Worm (Caenorhabditis elegans) whole organism, mixed stage, embryonic: ENCODE data around the gene T01B6.1.

ENCODE experiments used
- M03D4.4 ChIP-seq: sonication (generic microtip); optimal IDR thresholded peaks from 2 replicates; lab custom pipeline; 2017; ENCODE audit warnings: mild to moderate bottlenecking, missing genetic modification characterization, missing compliant biosample characterization
- bed-3 ChIP-seq: fragments of 200-800 bp; sonication (Bioruptor generic); optimal IDR thresholded peaks from 3 replicates; lab custom pipeline; 2018; ENCODE audit warnings: mild to moderate bottlenecking, missing genetic modification characterization, moderate library complexity, missing compliant biosample characterization
- blmp-1 ChIP-seq: fragments of 150-350 bp; optimal IDR thresholded peaks from 2 replicates; lab custom pipeline; 2014; ENCODE audit warnings: missing biosample characterization, missing genetic modification characterization
- ceh-39 ChIP-seq: fragments of 150-350 bp; optimal IDR thresholded peaks from 2 replicates; lab custom pipeline; 2014; ENCODE audit warnings: missing biosample characterization, missing genetic modification characterization
- ceh-43 ChIP-seq: fragments of 200-800 bp; sonication (Bioruptor generic); optimal IDR thresholded peaks from 2 replicates; lab custom pipeline; 2018; ENCODE audit warnings: mild to moderate bottlenecking, missing genetic modification characterization, moderate library complexity, missing compliant biosample characterization
- ceh-83 ChIP-seq: fragments of 200-800 bp; sonication (Bioruptor generic); optimal IDR thresholded peaks from 2 replicates; lab custom pipeline; 2018; ENCODE audit warnings: mild to moderate bottlenecking, missing genetic modification characterization, missing compliant biosample characterization
- ces-1 ChIP-seq: fragments of 150-350 bp; optimal IDR thresholded peaks from 2 replicates; lab custom pipeline; 2014; ENCODE audit warnings: missing biosample characterization, missing genetic modification reagents, missing genetic modification characterization
- cnd-1 ChIP-seq: fragments of 200-800 bp; sonication (Bioruptor generic); optimal IDR thresholded peaks from 2 replicates; lab custom pipeline; 2018; ENCODE audit warnings: mild to moderate bottlenecking, missing genetic modification characterization, missing compliant biosample characterization
- elt-1 ChIP-seq: sonication (generic microtip); optimal IDR thresholded peaks from 2 replicates; lab custom pipeline; 2017; ENCODE audit warnings: missing genetic modification characterization, mild to moderate bottlenecking, missing compliant biosample characterization, antibody characterized with exemption, moderate library complexity, borderline replicate concordance; ENCODE audit not compliant: insufficient read depth
- elt-3 ChIP-seq: fragments of 150-350 bp; optimal IDR thresholded peaks from 2 replicates; lab custom pipeline; 2014; ENCODE audit warnings: missing biosample characterization, missing genetic modification characterization
- flh-1 ChIP-seq: fragments of 200-800 bp; sonication (Bioruptor generic); optimal IDR thresholded peaks from 2 replicates; lab custom pipeline; 2018; ENCODE audit warnings: mild to moderate bottlenecking, missing genetic modification characterization, moderate library complexity, missing compliant biosample characterization
- ham-2 ChIP-seq: fragments of 200-800 bp; sonication (Bioruptor generic); optimal IDR thresholded peaks from 2 replicates; lab custom pipeline; 2018; ENCODE audit warnings: mild to moderate bottlenecking, missing genetic modification characterization, missing compliant biosample characterization
- hlh-1 ChIP-seq: fragments of 150-350 bp; optimal IDR thresholded peaks from 2 replicates; lab custom pipeline; 2014; ENCODE audit warnings: missing biosample characterization, missing genetic modification reagents, missing genetic modification characterization
- lin-13 ChIP-seq: fragments of 150-350 bp; optimal IDR thresholded peaks from 2 replicates; lab custom pipeline; 2014; ENCODE audit warnings: missing biosample characterization, missing genetic modification characterization
- lin-32 ChIP-seq: fragments of 200-800 bp; sonication (Bioruptor generic); optimal IDR thresholded peaks from 2 replicates; lab custom pipeline; 2018; ENCODE audit warnings: mild to moderate bottlenecking, missing genetic modification characterization, missing compliant biosample characterization
- lsy-2 ChIP-seq: fragments of 150-350 bp; optimal IDR thresholded peaks from 2 replicates; lab custom pipeline; 2014; ENCODE audit warnings: missing biosample characterization, missing genetic modification characterization
- mab-5 ChIP-seq: fragments of 150-350 bp; optimal IDR thresholded peaks from 2 replicates; lab custom pipeline; 2014; ENCODE audit warnings: missing biosample characterization, missing genetic modification characterization
- mls-2 ChIP-seq: sonication (generic microtip); optimal IDR thresholded peaks from 2 replicates; lab custom pipeline; 2016; ENCODE audit warnings: mild to moderate bottlenecking, missing genetic modification characterization, moderate library complexity, missing compliant biosample characterization
- nhr-12 ChIP-seq: fragments of 150-350 bp; optimal IDR thresholded peaks from 2 replicates; lab custom pipeline; 2014; ENCODE audit warnings: missing biosample characterization, missing genetic modification characterization
- nhr-2 ChIP-seq: fragments of 150-350 bp; optimal IDR thresholded peaks from 2 replicates; lab custom pipeline; 2014; ENCODE audit warnings: missing biosample characterization, missing genetic modification characterization
- nhr-237 ChIP-seq: fragments of 150-350 bp; optimal IDR thresholded peaks from 2 replicates; lab custom pipeline; 2014; ENCODE audit warnings: missing biosample characterization, missing genetic modification characterization
- nhr-28 ChIP-seq: fragments of 150-350 bp; optimal IDR thresholded peaks from 2 replicates; lab custom pipeline; 2014; ENCODE audit warnings: missing biosample characterization, missing genetic modification characterization
- nhr-76 ChIP-seq: sonication (generic microtip); optimal IDR thresholded peaks from 2 replicates; lab custom pipeline; 2017; ENCODE audit warnings: missing biosample characterization, missing genetic modification characterization
- pha-4 ChIP-seq: fragments of 150-350 bp; optimal IDR thresholded peaks from 2 replicates; lab custom pipeline; 2018; ENCODE audit warnings: missing biosample characterization, missing genetic modification reagents, missing genetic modification characterization
- sptf-1 ChIP-seq: sonication (generic microtip); optimal IDR thresholded peaks from 2 replicates; lab custom pipeline; 2017; ENCODE audit warnings: mild to moderate bottlenecking, missing genetic modification characterization, moderate library complexity, missing compliant biosample characterization
- tbx-8 ChIP-seq: fragments of 200-800 bp; sonication (Bioruptor generic); optimal IDR thresholded peaks from 2 replicates; lab custom pipeline; 2018; ENCODE audit warnings: mild to moderate bottlenecking, missing genetic modification characterization, moderate library complexity, missing compliant biosample characterization
- unc-120 ChIP-seq: sonication (generic microtip); optimal IDR thresholded peaks from 2 replicates; lab custom pipeline; 2017; ENCODE audit warnings: missing genetic modification characterization, missing compliant biosample characterization; ENCODE audit not compliant: poor library complexity, severe bottlenecking
- unc-62 ChIP-seq: fragments of 150-350 bp; optimal IDR thresholded peaks from 2 replicates; lab custom pipeline; 2014; ENCODE audit warnings: missing biosample characterization, missing genetic modification reagents, missing genetic modification characterization
- zip-8 ChIP-seq: fragments of 150-350 bp; optimal IDR thresholded peaks from 2 replicates; lab custom pipeline; 2014; ENCODE audit warnings: missing biosample characterization, missing genetic modification characterization

Gene T01B6.1

DNA sequence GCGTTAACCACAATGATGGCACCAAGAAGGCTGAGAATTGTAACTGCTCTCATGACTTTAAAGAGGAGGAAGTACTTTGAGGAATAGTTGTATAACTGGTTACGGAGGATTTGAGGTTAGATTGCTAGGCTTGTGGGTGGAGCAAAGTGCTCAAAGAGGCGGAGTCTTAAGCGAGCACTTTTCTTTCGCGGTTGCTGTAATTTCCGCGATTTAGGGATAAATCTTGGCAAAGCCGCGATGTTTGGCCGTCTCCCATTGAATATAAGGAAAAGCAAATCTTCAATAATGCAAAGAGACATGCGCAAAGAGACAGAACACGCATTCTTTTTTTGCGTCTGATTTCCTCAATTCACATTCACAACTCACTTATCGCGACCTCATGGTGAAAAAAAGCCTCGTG lies 2.7 kb downstream of the T01B6.1 start, which contains the start of gene nlp-45:
nlp-45 (minus strand) TSS at position 101 of the 400 bp plus-strand sequence.
- TF ChIP-seq mab-5 (tag; lab: Kevin White, UChicago) (no peak), tbx-8 (GFP tag; lab: Kevin White, UChicago) (no peak), ceh-83 (GFP tag; lab: Kevin White, UChicago) (no peak), sptf-1 (tag; lab: Kevin White, UChicago) (no peak), nhr-2 (tag; lab: Kevin White, UChicago) (no peak), lsy-2 (tag; lab: Kevin White, UChicago) (no peak), ceh-39 (tag; lab: Kevin White, UChicago) (no peak), hlh-1 (tag; lab: Kevin White, UChicago) (no peak), unc-62 (no peak), pha-4 (tag; lab: Kevin White, UChicago) (no peak), zip-8 (no peak), nhr-12 (tag; lab: Kevin White, UChicago) (no peak), ces-1 (no peak), unc-120 (tag; lab: Kevin White, UChicago) (no peak), nhr-28 (tag; lab: Kevin White, UChicago) (no peak)

- no peak for TF ChIP-seq flh-1 (GFP tag; lab: Kevin White, UChicago)
- no peak for TF ChIP-seq ceh-83 (GFP tag; lab: Kevin White, UChicago)
- no peak for TF ChIP-seq lin-13 (tag; lab: Kevin White, UChicago)
- TF ChIP-seq elt-3: no peak
- no peak for TF ChIP-seq lin-32 (GFP tag; lab: Kevin White, UChicago)
- TF ChIP-seq nhr-76 (tag; lab: Kevin White, UChicago): no peak
- no peak for TF ChIP-seq ham-2 (GFP tag; lab: Kevin White, UChicago)
- TF ChIP-seq elt-1 (tag; lab: Kevin White, UChicago): no peak
- TF ChIP-seq zip-8: no peak
- no peak for TF ChIP-seq nhr-2 (tag; lab: Kevin White, UChicago)
- TF ChIP-seq unc-120 (tag; lab: Kevin White, UChicago): no peak
- no peak for TF ChIP-seq hlh-1 (tag; lab: Kevin White, UChicago)
- no peak for TF ChIP-seq mls-2 (tag; lab: Kevin White, UChicago)
- TF ChIP-seq, all 35 proteins: peak for 0
Measured at ce11 chrX:2341989-2342388, 6.5 kb downstream of the T01B6.1 start, which contains the start of gene nlp-22. Gene nlp-22 (minus strand): TSS chrX:2342089.

DNA sequence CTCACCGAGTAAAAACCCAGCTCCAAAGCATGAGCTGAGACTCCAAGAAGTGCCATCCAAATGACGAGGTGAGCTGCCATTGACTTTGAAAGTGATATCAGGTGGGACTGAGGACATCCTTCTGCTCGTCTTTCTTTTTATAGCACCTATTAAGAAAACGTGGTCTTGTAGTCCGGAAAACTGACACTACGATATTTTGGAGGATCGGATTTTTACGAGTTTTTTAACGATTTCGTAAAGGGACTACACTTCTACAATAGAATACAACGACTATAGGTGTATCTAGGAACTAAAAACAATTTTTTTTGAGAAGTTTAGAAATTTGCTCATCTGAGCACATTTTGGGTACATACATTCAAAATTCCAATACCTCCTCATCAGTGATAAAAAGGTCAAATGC lies 7.4 kb downstream of the T01B6.1 start, which contains the start of gene nlp-23:
nlp-23 (minus strand) TSS at position 101 of the 400 bp plus-strand sequence.
- TF ChIP-seq cnd-1: no peak
- no peak for TF ChIP-seq nhr-2 (tag; lab: Kevin White, UChicago)
- TF ChIP-seq hlh-1 (tag; lab: Kevin White, UChicago): no peak
- TF ChIP-seq elt-1 (tag; lab: Kevin White, UChicago): no peak
- TF ChIP-seq ces-1: no peak
- no peak for TF ChIP-seq unc-120 (tag; lab: Kevin White, UChicago)
- no peak for TF ChIP-seq ceh-43 (GFP tag; lab: Kevin White, UChicago)
- TF ChIP-seq flh-1 (GFP tag; lab: Kevin White, UChicago): no peak
- no peak for TF ChIP-seq M03D4.4 (tag; lab: Kevin White, UChicago)
- TF ChIP-seq ham-2 (GFP tag; lab: Kevin White, UChicago): no peak
- no peak for TF ChIP-seq mab-5 (tag; lab: Kevin White, UChicago)
- TF ChIP-seq bed-3 (GFP tag; lab: Kevin White, UChicago): no peak
- TF ChIP-seq elt-3: no peak
- TF ChIP-seq blmp-1 (tag; lab: Kevin White, UChicago): no peak
- TF ChIP-seq lin-13 (tag; lab: Kevin White, UChicago): no peak
- no peak for TF ChIP-seq nhr-12 (tag; lab: Kevin White, UChicago)
- no peak for TF ChIP-seq tbx-8 (GFP tag; lab: Kevin White, UChicago)
- TF ChIP-seq ceh-39 (tag; lab: Kevin White, UChicago): no peak

- TF ChIP-seq nhr-237 (tag; lab: Kevin White, UChicago): no peak
Measured at ce11 chrX:2344104-2344503, 8.6 kb downstream of the T01B6.1 start.

ce11 chrX:2344666-2345065 lies 9.2 kb downstream of the T01B6.1 start, which contains the start of gene nlp-2:
Gene nlp-2 (minus strand): TSS chrX:2344766.
- TF ChIP-seq elt-1 (tag; lab: Kevin White, UChicago): no peak
- no peak for TF ChIP-seq nhr-12 (tag; lab: Kevin White, UChicago)
- TF ChIP-seq cnd-1: no peak
